Worm (Caenorhabditis elegans) whole organism, L4 larva: Measurements from ENCODE around the gene srbc-44.
A peak's percentile ranks its signal among the peaks of the same experiment; 100 is the strongest.

Experiments used
- F10B5.3 ChIP-seq: sonication (generic microtip); optimal IDR thresholded peaks from 2 replicates; lab custom pipeline; 2016; ENCODE audit warnings: mild to moderate bottlenecking, missing genetic modification characterization, missing compliant biosample characterization
- F26F4.8 ChIP-seq: fragments of 200-800 bp; sonication (Bioruptor generic); conservative IDR thresholded peaks from 2 replicates; pipeline ENCODE4 v1.3.6; 2022; ENCODE audit warnings: missing genetic modification characterization, missing compliant biosample characterization
- F44E2.7 ChIP-seq: fragments of 200-800 bp; sonication (Bioruptor generic); IDR thresholded peaks from 2 replicates; pipeline ENCODE4 v2.1.2; 2022; ENCODE audit warnings: missing genetic modification characterization, missing compliant biosample characterization
- Y5F2A.4 ChIP-seq: fragments of 200-800 bp; sonication (Bioruptor generic); optimal IDR thresholded peaks from 2 replicates; lab custom pipeline; 2018; ENCODE audit warnings: mild to moderate bottlenecking, missing genetic modification characterization, missing compliant biosample characterization
- attf-4 ChIP-seq: sonication (generic microtip); optimal IDR thresholded peaks from 3 replicates; lab custom pipeline; 2017; ENCODE audit warnings: missing biosample characterization, missing genetic modification characterization
- ceh-44 ChIP-seq: fragments of 200-800 bp; sonication (Bioruptor generic); IDR thresholded peaks from 2 replicates; pipeline ENCODE4 v1.3.6; 2022; ENCODE audit warnings: missing genetic modification reagents, missing genetic modification characterization, missing compliant biosample characterization
- ceh-82 ChIP-seq: sonication (generic microtip); optimal IDR thresholded peaks from 2 replicates; lab custom pipeline; 2017; ENCODE audit warnings: missing biosample characterization, missing genetic modification characterization
- cey-2 ChIP-seq: sonication (generic microtip); optimal IDR thresholded peaks from 3 replicates; lab custom pipeline; 2017; ENCODE audit warnings: missing genetic modification characterization, mild to moderate bottlenecking, missing compliant biosample characterization, antibody characterized with exemption, borderline replicate concordance; ENCODE audit not compliant: insufficient read depth
- daf-12 ChIP-seq: fragments of 150-350 bp; optimal IDR thresholded peaks from 2 replicates; lab custom pipeline; 2014; ENCODE audit warnings: missing biosample characterization, missing genetic modification reagents, missing genetic modification characterization
- daf-19 ChIP-seq: fragments of 200-800 bp; sonication (Bioruptor generic); conservative IDR thresholded peaks from 2 replicates; pipeline ENCODE4 v1.3.6; 2022; ENCODE audit warnings: missing genetic modification characterization, missing compliant biosample characterization
- daf-8 ChIP-seq: fragments of 200-800 bp; sonication (Bioruptor generic); IDR thresholded peaks from 2 replicates; pipeline ENCODE4 v1.3.6; 2022; ENCODE audit warnings: missing genetic modification characterization, missing compliant biosample characterization
- dmd-8 ChIP-seq: fragments of 200-800 bp; sonication (Bioruptor generic); IDR thresholded peaks from 2 replicates; pipeline ENCODE4 v1.3.6; 2022; ENCODE audit warnings: missing genetic modification characterization, missing compliant biosample characterization
- dve-1 ChIP-seq: sonication (generic microtip); optimal IDR thresholded peaks from 2 replicates; lab custom pipeline; 2017; ENCODE audit warnings: antibody characterized with exemption, mild to moderate bottlenecking, missing genetic modification characterization, missing compliant biosample characterization; ENCODE audit not compliant: insufficient read depth
- gei-8 ChIP-seq: fragments of 200-800 bp; sonication (Bioruptor generic); optimal IDR thresholded peaks from 2 replicates; lab custom pipeline; 2018; ENCODE audit warnings: mild to moderate bottlenecking, missing genetic modification characterization, missing compliant biosample characterization
- lim-7 ChIP-seq: fragments of 200-800 bp; sonication (Bioruptor generic); IDR thresholded peaks from 2 replicates; pipeline ENCODE4 v1.3.6; 2022; ENCODE audit warnings: missing genetic modification characterization, missing compliant biosample characterization
- lin-29 ChIP-seq: fragments of 200-800 bp; sonication (Bioruptor generic); IDR thresholded peaks from 2 replicates; pipeline ENCODE4 v1.3.6; 2022; ENCODE audit warnings: missing genetic modification reagents, missing genetic modification characterization, missing compliant biosample characterization
- lin-38 ChIP-seq: fragments of 200-800 bp; sonication (Bioruptor generic); IDR thresholded peaks from 2 replicates; pipeline ENCODE4 v1.3.6; 2022; ENCODE audit warnings: missing genetic modification reagents, missing genetic modification characterization, missing compliant biosample characterization
- lin-39 ChIP-seq: fragments of 150-350 bp; optimal IDR thresholded peaks from 2 replicates; lab custom pipeline; 2014; ENCODE audit warnings: missing biosample characterization, missing genetic modification reagents, missing genetic modification characterization
- madf-5 ChIP-seq, 2 experiments: fragments of 200-800 bp; sonication (Bioruptor generic); IDR thresholded peaks; 2 replicates each; pipeline ENCODE4 v1.3.6; 2022; ENCODE audit warnings: missing compliant biosample characterization in 2 of 2, missing genetic modification characterization in 2 of 2
- mdt-29 ChIP-seq: fragments of 200-800 bp; sonication (Bioruptor generic); IDR thresholded peaks from 2 replicates; pipeline ENCODE4 v1.3.6; 2022; ENCODE audit warnings: missing genetic modification reagents, missing genetic modification characterization, missing compliant biosample characterization
- nhr-10 ChIP-seq: fragments of 150-350 bp; optimal IDR thresholded peaks from 2 replicates; lab custom pipeline; 2014; ENCODE audit warnings: missing biosample characterization, missing genetic modification characterization
- nhr-102 ChIP-seq: sonication (generic microtip); optimal IDR thresholded peaks from 2 replicates; lab custom pipeline; 2016; ENCODE audit warnings: mild to moderate bottlenecking, missing genetic modification characterization, moderate library complexity, missing compliant biosample characterization
- nhr-237 ChIP-seq: sonication (generic microtip); optimal IDR thresholded peaks from 2 replicates; lab custom pipeline; 2017; ENCODE audit warnings: missing biosample characterization, missing genetic modification characterization
- nhr-41 ChIP-seq: fragments of 200-800 bp; sonication (Bioruptor generic); IDR thresholded peaks from 2 replicates; pipeline ENCODE4 v1.3.6; 2022; ENCODE audit warnings: missing genetic modification reagents, missing genetic modification characterization, missing compliant biosample characterization
- php-3 ChIP-seq: fragments of 200-800 bp; sonication (Bioruptor generic); IDR thresholded peaks from 2 replicates; pipeline ENCODE4 v1.3.6; 2022; ENCODE audit warnings: missing genetic modification reagents, missing genetic modification characterization, missing compliant biosample characterization
- snpc-1.2 ChIP-seq: fragments of 200-800 bp; sonication (Bioruptor generic); IDR thresholded peaks from 2 replicates; pipeline ENCODE4 v1.3.6; 2022; ENCODE audit warnings: missing genetic modification reagents, missing genetic modification characterization, missing compliant biosample characterization
- snpc-4 ChIP-seq: fragments of 150-350 bp; optimal IDR thresholded peaks from 2 replicates; lab custom pipeline; 2014; ENCODE audit warnings: missing biosample characterization, missing genetic modification characterization
- tag-97 ChIP-seq: fragments of 200-800 bp; sonication (Bioruptor generic); IDR thresholded peaks from 2 replicates; pipeline ENCODE4 v1.3.6; 2022; ENCODE audit warnings: missing genetic modification characterization, missing compliant biosample characterization
- unc-62 ChIP-seq, 3 experiments: fragments of 150-350 bp in 1 of 3; sonication (generic microtip); optimal IDR thresholded peaks in 2 of 3; peaks in 1 of 3; 1 replicate in 1 of 3; 2 replicates in 2 of 3; lab custom pipeline; 2014 to 2017; ENCODE audit warnings: missing biosample characterization in 3 of 3, missing genetic modification characterization in 3 of 3, missing genetic modification reagents in 3 of 3, missing genotype in 1 of 3
- zag-1 ChIP-seq: fragments of 150-350 bp; optimal IDR thresholded peaks from 2 replicates; lab custom pipeline; 2014; ENCODE audit warnings: missing biosample characterization, missing genetic modification characterization
- zfp-2 ChIP-seq: sonication (generic microtip); optimal IDR thresholded peaks from 2 replicates; lab custom pipeline; 2016; ENCODE audit warnings: mild to moderate bottlenecking, missing genetic modification characterization, missing compliant biosample characterization
- zfp-3 ChIP-seq: fragments of 200-800 bp; sonication (Bioruptor generic); conservative IDR thresholded peaks from 2 replicates; pipeline ENCODE4 v1.3.6; 2022; ENCODE audit warnings: missing genetic modification reagents, missing genetic modification characterization, missing compliant biosample characterization
- zip-11 ChIP-seq: fragments of 200-800 bp; sonication (Bioruptor generic); IDR thresholded peaks from 2 replicates; pipeline ENCODE4 v1.3.6; 2022; ENCODE audit warnings: missing genetic modification characterization, missing compliant biosample characterization
- ztf-11 ChIP-seq: fragments of 150-350 bp; optimal IDR thresholded peaks from 2 replicates; lab custom pipeline; 2014; ENCODE audit warnings: missing biosample characterization, missing genetic modification characterization
- ztf-7 ChIP-seq: fragments of 150-350 bp; optimal IDR thresholded peaks from 2 replicates; lab custom pipeline; 2014; ENCODE audit warnings: missing biosample characterization, missing genetic modification characterization

srbc-44 gene

ce11 chrV:12759660-12760059 is 28.7 kb downstream of the srbc-44 start, which contains the start of gene papl-1:
TSS of gene papl-1 (minus strand) at chrV:12759760.
- TF ChIP-seq unc-62 (GFP tag; optimal IDR thresholded peaks at IDR 0.05 in 1 of 2; lab: Kevin White, UChicago) (no peak), unc-62 (tag; optimal IDR thresholded peaks at IDR 0.05; lab: Kevin White, UChicago) (no peak), F10B5.3 (tag; lab: Kevin White, UChicago) (no peak), F44E2.7 (no peak), ceh-82 (no peak), snpc-4 (tag; lab: Kevin White, UChicago) (no peak), daf-8 (GFP tag; lab: Robert Waterston, UW) (no peak)

ce11 chrV:12754839-12755238 is 33.5 kb downstream of the srbc-44 start, which contains the start of gene gpa-13:
TSS of gene gpa-13 (minus strand) at chrV:12754939.
- TF ChIP-seq zip-11 (GFP tag; lab: Robert Waterston, UW) (no peak), zfp-3 (GFP tag; lab: Robert Waterston, UW) (no peak), ztf-11 (no peak), F26F4.8 (GFP tag; lab: Robert Waterston, UW) (no peak), ceh-44 (GFP tag; lab: Robert Waterston, UW) (no peak), snpc-4 (tag; lab: Kevin White, UChicago) (no peak), lin-38 (no peak), madf-5 (GFP tag; IDR thresholded peaks at IDR 0.05; lab: Robert Waterston, UW) (no peak), Y5F2A.4 (GFP tag; lab: Kevin White, UChicago) (no peak), lin-29 (GFP tag; lab: Robert Waterston, UW) (no peak), nhr-10 (tag; lab: Kevin White, UChicago) (no peak), dmd-8 (GFP tag; lab: Robert Waterston, UW) (no peak), cey-2 (tag; lab: Kevin White, UChicago) (no peak), tag-97 (GFP tag; lab: Robert Waterston, UW) (no peak), zag-1 (no peak), nhr-237 (tag; lab: Kevin White, UChicago) (no peak), dve-1 (tag; lab: Kevin White, UChicago) (no peak), attf-4 (tag; lab: Kevin White, UChicago) (no peak)
- TF ChIP-seq, all 104 proteins: peak for 0

DNA sequence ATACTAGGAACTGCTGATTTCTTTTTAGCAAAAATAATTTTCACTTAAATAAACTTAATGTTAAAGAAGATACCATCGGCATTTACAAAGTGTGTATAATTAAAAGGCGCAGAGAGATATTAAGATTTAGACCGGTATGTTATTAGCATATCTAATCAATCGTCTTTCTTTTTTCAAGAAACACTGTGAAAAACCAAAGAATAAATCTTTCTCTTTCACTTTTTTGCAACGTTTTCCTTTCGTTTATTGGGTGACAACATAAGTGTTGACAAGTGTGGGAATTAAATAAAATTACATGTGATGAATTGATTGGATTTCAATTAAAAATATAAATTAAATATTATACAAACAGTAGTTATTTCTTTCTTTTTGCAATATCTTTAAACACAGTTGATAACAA is 35.9 kb downstream of the srbc-44 start, which contains the start of gene C15C8.8:
C15C8.8 (minus strand) TSS at position 101 of the 400 bp plus-strand sequence.
- no peak for TF ChIP-seq snpc-1.2 (GFP tag; lab: Robert Waterston, UW)
- no peak for TF ChIP-seq zfp-2 (tag; lab: Kevin White, UChicago)
- no peak for TF ChIP-seq daf-19 (GFP tag; lab: Robert Waterston, UW)
- TF ChIP-seq nhr-102 (tag; lab: Kevin White, UChicago) = no peak
- no peak for TF ChIP-seq daf-12 (tag; lab: Kevin White, UChicago)
- TF ChIP-seq gei-8 (GFP tag; lab: Kevin White, UChicago) = no peak
- no peak for TF ChIP-seq mdt-29 (GFP tag; lab: Robert Waterston, UW)
- no peak for TF ChIP-seq ztf-7
- TF ChIP-seq nhr-41 (GFP tag; lab: Robert Waterston, UW) = no peak

DNA sequence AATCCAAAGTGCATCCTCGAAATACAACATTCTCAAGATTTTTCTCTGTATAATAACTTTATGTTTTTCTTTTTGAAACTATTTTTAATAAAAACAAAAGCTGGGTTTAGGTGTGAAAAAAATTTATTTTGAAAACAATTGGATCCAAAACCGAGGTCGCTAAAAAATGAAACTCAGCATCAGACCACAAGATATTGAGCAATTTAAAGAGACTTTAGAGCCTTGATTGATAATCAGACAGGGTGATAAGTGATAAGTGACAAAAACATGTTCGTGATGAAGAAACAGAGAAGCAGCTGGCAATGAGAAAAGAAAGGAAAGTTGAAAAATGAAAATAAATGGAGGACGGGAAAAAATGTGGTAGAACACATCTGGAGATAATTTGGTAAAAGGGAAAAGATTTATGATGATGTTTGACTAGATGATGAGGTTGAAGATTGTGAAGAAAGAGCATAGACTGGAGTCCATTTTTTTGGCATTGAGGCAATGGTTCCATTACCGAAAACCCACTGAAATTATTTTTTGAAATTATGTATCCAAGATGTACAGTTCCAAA is 36.8 kb downstream of the srbc-44 start, which contains the start of gene C15C8.6:
C15C8.6 (minus strand) TSS at position 51 of the 556 bp plus-strand sequence.
- TF ChIP-seq unc-62 (GFP tag; optimal IDR thresholded peaks at IDR 0.05 in 1 of 2; lab: Kevin White, UChicago) = peak in 1 of 2 experiments; percentile 50
- no peak for TF ChIP-seq unc-62 (tag; optimal IDR thresholded peaks at IDR 0.05; lab: Kevin White, UChicago)
- TF ChIP-seq gei-8 (GFP tag; lab: Kevin White, UChicago) = no peak
- TF ChIP-seq, all 104 proteins: peak for 1

DNA sequence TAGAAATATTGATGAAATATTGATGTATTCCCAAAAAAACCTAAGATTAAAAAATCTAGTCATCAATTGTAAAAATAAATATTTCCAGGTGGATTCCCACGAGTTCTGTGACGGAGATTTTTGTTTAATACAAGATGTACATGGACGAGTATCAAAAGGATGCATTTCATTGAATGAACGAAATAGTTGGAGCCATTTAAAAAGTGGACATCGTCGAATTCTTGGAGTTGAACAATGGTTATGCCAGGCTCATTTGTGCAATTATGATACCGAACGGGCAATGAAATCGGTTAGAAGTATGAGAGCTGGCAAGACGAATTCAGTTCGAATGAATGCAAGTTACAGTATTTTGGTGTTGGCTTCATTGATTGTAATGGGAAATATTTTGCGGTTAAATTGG is 38.8 kb downstream of the srbc-44 start:
- TF ChIP-seq daf-12 (tag; lab: Kevin White, UChicago) = no peak
- TF ChIP-seq unc-62 (GFP tag; optimal IDR thresholded peaks at IDR 0.05 in 1 of 2; lab: Kevin White, UChicago) = peak in 1 of 2 experiments; percentile 94
- TF ChIP-seq unc-62 (tag; optimal IDR thresholded peaks at IDR 0.05; lab: Kevin White, UChicago) = no peak
- TF ChIP-seq php-3 (GFP tag; lab: Robert Waterston, UW) = no peak
- TF ChIP-seq lim-7 (GFP tag; lab: Robert Waterston, UW) = no peak
- TF ChIP-seq lin-39 (tag; lab: Kevin White, UChicago) = no peak
